Fruit fly (Drosophila melanogaster) whole organism, embryonic: Measurements from ENCODE around the gene tup.

ENCODE experiments used
- Aef1 ChIP-seq: fragments of 200-800 bp; sonication (Bioruptor generic); IDR thresholded peaks from 3 replicates; pipeline ENCODE4 v1.3.6; 2022; ENCODE audit warnings: missing biosample characterization, missing genetic modification characterization
- Atf-2 ChIP-seq: fragments of 200-800 bp; sonication (Bioruptor generic); optimal IDR thresholded peaks from 2 replicates; lab custom pipeline; 2016; ENCODE audit warnings: missing biosample characterization, missing genetic modification characterization
- CG10209 ChIP-seq: fragments of 200-800 bp; sonication (Bioruptor generic); optimal IDR thresholded peaks from 3 replicates; lab custom pipeline; 2017; ENCODE audit warnings: missing biosample characterization, mild to moderate bottlenecking, missing genetic modification characterization, missing genetic modification reagents
- CG10321 ChIP-seq: fragments of 200-800 bp; sonication (Bioruptor generic); IDR thresholded peaks from 2 replicates; pipeline ENCODE4 v1.3.6; 2022; ENCODE audit warnings: missing biosample characterization, missing genetic modification characterization
- CG10959 ChIP-seq: fragments of 200-800 bp; sonication (Bioruptor generic); IDR thresholded peaks from 2 replicates; pipeline ENCODE4 v1.3.6; 2022; ENCODE audit warnings: missing biosample characterization, missing genetic modification characterization
- CG11398 ChIP-seq: fragments of 200-800 bp; sonication (Bioruptor generic); optimal IDR thresholded peaks from 2 replicates; lab custom pipeline; 2016; ENCODE audit warnings: missing biosample characterization, missing genetic modification characterization
- CG12155 ChIP-seq: fragments of 200-800 bp; sonication (Bioruptor generic); optimal IDR thresholded peaks from 3 replicates; lab custom pipeline; 2016; ENCODE audit warnings: missing biosample characterization, missing genetic modification characterization
- CG14014 ChIP-seq: fragments of 200-800 bp; sonication (Bioruptor generic); IDR thresholded peaks from 2 replicates; pipeline ENCODE4 v1.3.6; 2022; ENCODE audit warnings: missing biosample characterization, missing genetic modification characterization
- CG14965 ChIP-seq: fragments of 200-800 bp; sonication (Bioruptor generic); optimal IDR thresholded peaks from 2 replicates; lab custom pipeline; 2016; ENCODE audit warnings: missing biosample characterization, missing genetic modification characterization, borderline replicate concordance
- CG15011 ChIP-seq: fragments of 200-800 bp; sonication (Bioruptor generic); optimal IDR thresholded peaks from 3 replicates; lab custom pipeline; 2018; ENCODE audit warnings: missing biosample characterization, mild to moderate bottlenecking, missing genetic modification characterization
- CG15514 ChIP-seq: fragments of 200-800 bp; sonication (Bioruptor generic); optimal IDR thresholded peaks from 3 replicates; lab custom pipeline; 2017; ENCODE audit warnings: missing biosample characterization, missing genetic modification characterization, mild to moderate bottlenecking, moderate library complexity, missing genetic modification reagents
- CG17385 ChIP-seq: fragments of 200-800 bp; sonication (Bioruptor generic); optimal IDR thresholded peaks from 3 replicates; lab custom pipeline; 2018; ENCODE audit warnings: missing biosample characterization, mild to moderate bottlenecking, missing genetic modification characterization
- CG18476 ChIP-seq: fragments of 200-800 bp; sonication (Bioruptor generic); optimal IDR thresholded peaks from 2 replicates; lab custom pipeline; 2016; ENCODE audit warnings: missing biosample characterization, mild to moderate bottlenecking, missing genetic modification characterization
- CG2120 ChIP-seq: fragments of 200-800 bp; sonication (Bioruptor generic); optimal IDR thresholded peaks from 3 replicates; lab custom pipeline; 2016; ENCODE audit warnings: missing biosample characterization, missing genetic modification characterization
- CG2875 ChIP-seq: fragments of 200-800 bp; sonication (Bioruptor generic); optimal IDR thresholded peaks from 2 replicates; lab custom pipeline; 2017; ENCODE audit warnings: missing biosample characterization, mild to moderate bottlenecking, missing genetic modification characterization, missing genetic modification reagents
- CG3281 ChIP-seq: fragments of 200-800 bp; sonication (Bioruptor generic); optimal IDR thresholded peaks from 3 replicates; lab custom pipeline; 2017; ENCODE audit warnings: missing biosample characterization, mild to moderate bottlenecking, missing genetic modification characterization
- CG34376 ChIP-seq: fragments of 200-800 bp; sonication (Bioruptor generic); optimal IDR thresholded peaks from 2 replicates; lab custom pipeline; 2018; ENCODE audit warnings: missing biosample characterization, mild to moderate bottlenecking, missing genetic modification characterization
- CG4617 ChIP-seq: fragments of 200-800 bp; sonication (Bioruptor generic); optimal IDR thresholded peaks from 3 replicates; lab custom pipeline; 2016; ENCODE audit warnings: missing biosample characterization, missing genetic modification characterization, borderline replicate concordance
- CG6254 ChIP-seq: fragments of 200-800 bp; sonication (Bioruptor generic); optimal IDR thresholded peaks from 3 replicates; lab custom pipeline; 2017; ENCODE audit warnings: mild to moderate bottlenecking, missing biosample characterization, missing genetic modification reagents, missing genetic modification characterization
- CG7745 ChIP-seq: fragments of 200-800 bp; sonication (Bioruptor generic); optimal IDR thresholded peaks from 2 replicates; lab custom pipeline; 2018; ENCODE audit warnings: missing biosample characterization, mild to moderate bottlenecking, missing genetic modification characterization, moderate library complexity
- CG8478 ChIP-seq: fragments of >200 bp; optimal IDR thresholded peaks from 2 replicates; lab custom pipeline; 2018
- CG8765 ChIP-seq: fragments of 200-800 bp; sonication (Bioruptor generic); IDR thresholded peaks from 2 replicates; pipeline ENCODE4 v1.3.6; 2022; ENCODE audit warnings: missing biosample characterization, missing genetic modification characterization
- CG8924 ChIP-seq: fragments of 200-800 bp; optimal IDR thresholded peaks from 3 replicates; lab custom pipeline; 2019; ENCODE audit warnings: missing biosample characterization, mild to moderate bottlenecking, missing genetic modification characterization, moderate library complexity
- CG9437 ChIP-seq: fragments of 200-800 bp; sonication (Bioruptor generic); optimal IDR thresholded peaks from 2 replicates; lab custom pipeline; 2018; ENCODE audit warnings: missing biosample characterization, mild to moderate bottlenecking, missing genetic modification characterization
- CTCF ChIP-seq: fragments of 200-800 bp; sonication (Bioruptor generic); optimal IDR thresholded peaks from 2 replicates; lab custom pipeline; 2017; ENCODE audit warnings: missing biosample characterization, mild to moderate bottlenecking, missing genetic modification characterization, moderate library complexity
- D ChIP-seq, 2 experiments: fragments of 200-800 bp in 1 of 2; fragments of >200 bp in 1 of 2; sonication (Bioruptor generic) in 1 of 2; optimal IDR thresholded peaks; 2 replicates in 1 of 2; 3 replicates in 1 of 2; lab custom pipeline; 2017; ENCODE audit warnings: mild to moderate bottlenecking in 1 of 2, missing biosample characterization in 1 of 2, missing genetic modification characterization in 1 of 2, missing genetic modification reagents in 1 of 2
- D19B ChIP-seq: fragments of 200-800 bp; sonication (Bioruptor generic); optimal IDR thresholded peaks from 2 replicates; lab custom pipeline; 2017; ENCODE audit warnings: missing biosample characterization, mild to moderate bottlenecking, missing genetic modification characterization
- Dbx ChIP-seq: fragments of 200-800 bp; sonication (Bioruptor generic); IDR thresholded peaks from 3 replicates; pipeline ENCODE4 v1.3.6; 2022; ENCODE audit warnings: missing biosample characterization, missing genetic modification characterization
- Dip3 ChIP-seq: fragments of 200-800 bp; sonication (Bioruptor generic); optimal IDR thresholded peaks from 3 replicates; lab custom pipeline; 2016; ENCODE audit warnings: missing biosample characterization, missing genetic modification characterization
- Lhr ChIP-seq: fragments of 200-800 bp; sonication (Bioruptor generic); optimal IDR thresholded peaks from 3 replicates; lab custom pipeline; 2017; ENCODE audit warnings: mild to moderate bottlenecking, missing biosample characterization, missing genetic modification reagents, missing genetic modification characterization
- MESR4 ChIP-seq: fragments of 200-800 bp; sonication (Bioruptor generic); optimal IDR thresholded peaks from 2 replicates; lab custom pipeline; 2018; ENCODE audit warnings: missing biosample characterization, mild to moderate bottlenecking, missing genetic modification characterization, moderate library complexity
- NC2β ChIP-seq: fragments of 200-800 bp; sonication (Bioruptor generic); optimal IDR thresholded peaks from 2 replicates; lab custom pipeline; 2016; ENCODE audit warnings: missing biosample characterization, missing genetic modification characterization
- Trl ChIP-seq, 3 experiments: fragments of >200 bp in 2 of 3; fragments of 200-800 bp in 1 of 3; sonication (Bioruptor generic) in 1 of 3; optimal IDR thresholded peaks; 2 replicates in 1 of 3; 3 replicates in 2 of 3; lab custom pipeline; 2016 to 2017; ENCODE audit warnings: missing biosample characterization in 1 of 3, missing genetic modification characterization in 1 of 3
- Usf ChIP-seq: fragments of 200-800 bp; sonication (Bioruptor generic); optimal IDR thresholded peaks from 2 replicates; lab custom pipeline; 2017; ENCODE audit warnings: missing genotype, missing biosample characterization, missing genetic modification characterization
- bsh ChIP-seq, 2 experiments: fragments of 200-800 bp; sonication (Bioruptor generic); optimal IDR thresholded peaks; 2 replicates each; lab custom pipeline; 2017 to 2018; ENCODE audit warnings: mild to moderate bottlenecking in 2 of 2, missing biosample characterization in 2 of 2, missing genetic modification characterization in 2 of 2, moderate library complexity in 1 of 2
- croc ChIP-seq: fragments of 200-800 bp; sonication (Bioruptor generic); conservative IDR thresholded peaks from 3 replicates; pipeline ENCODE4 v1.3.6; 2022; ENCODE audit warnings: missing biosample characterization, missing genetic modification characterization
- dm ChIP-seq: fragments of 200-800 bp; sonication (Bioruptor generic); optimal IDR thresholded peaks from 3 replicates; lab custom pipeline; 2016; ENCODE audit warnings: missing biosample characterization, missing genetic modification characterization
- eyg ChIP-seq: fragments of 200-800 bp; sonication (Bioruptor generic); optimal IDR thresholded peaks from 3 replicates; lab custom pipeline; 2016; ENCODE audit warnings: missing biosample characterization, missing genetic modification characterization
- fd3F ChIP-seq: fragments of 200-800 bp; sonication (Bioruptor generic); optimal IDR thresholded peaks from 2 replicates; lab custom pipeline; 2018; ENCODE audit warnings: missing biosample characterization, mild to moderate bottlenecking, missing genetic modification characterization, moderate library complexity
- her ChIP-seq: fragments of 200-800 bp; sonication (Bioruptor generic); optimal IDR thresholded peaks from 2 replicates; lab custom pipeline; 2016; ENCODE audit warnings: missing biosample characterization, missing genetic modification characterization
- hth ChIP-seq: fragments of >200 bp; optimal IDR thresholded peaks from 2 replicates; lab custom pipeline; 2017; ENCODE audit warnings: inconsistent platforms
- lola ChIP-seq, 3 experiments: fragments of >200 bp in 2 of 3; fragments of 200-800 bp in 1 of 3; sonication (Bioruptor generic) in 1 of 3; optimal IDR thresholded peaks; 2 replicates each; lab custom pipeline; 2017 to 2019; ENCODE audit warnings: missing biosample characterization in 3 of 3, missing genetic modification characterization in 3 of 3, mild to moderate bottlenecking in 1 of 3, moderate library complexity in 1 of 3
- salm ChIP-seq: fragments of 200-800 bp; sonication (Bioruptor generic); optimal IDR thresholded peaks from 2 replicates; lab custom pipeline; 2018; ENCODE audit warnings: missing biosample characterization, mild to moderate bottlenecking, missing genetic modification characterization
- slou ChIP-seq: fragments of 200-800 bp; sonication (Bioruptor generic); optimal IDR thresholded peaks from 3 replicates; lab custom pipeline; 2016; ENCODE audit warnings: missing biosample characterization, missing genetic modification characterization
- tll ChIP-seq, 2 experiments: fragments of 200-800 bp in 1 of 2; fragments of >200 bp in 1 of 2; sonication (Bioruptor generic) in 1 of 2; optimal IDR thresholded peaks; 2 replicates each; lab custom pipeline; 2017 to 2019; ENCODE audit warnings: missing biosample characterization in 2 of 2, missing genetic modification characterization in 2 of 2, mild to moderate bottlenecking in 1 of 2, moderate library complexity in 1 of 2
- vfl ChIP-seq: fragments of 200-800 bp; sonication (Bioruptor generic); optimal IDR thresholded peaks from 2 replicates; lab custom pipeline; 2016; ENCODE audit warnings: missing biosample characterization, missing genetic modification characterization
- vnd ChIP-seq: fragments of 200-800 bp; sonication (Bioruptor generic); IDR thresholded peaks from 3 replicates; pipeline ENCODE4 v1.3.6; 2022; ENCODE audit warnings: missing biosample characterization, missing genetic modification characterization; ENCODE audit not compliant: partially characterized antibody
- zfh1 ChIP-seq: fragments of 200-800 bp; sonication (Bioruptor generic); IDR thresholded peaks from 3 replicates; pipeline ENCODE4 v1.3.6; 2022; ENCODE audit warnings: missing biosample characterization, missing genetic modification characterization

Gene tup

dm6 chr2L:18858661-18859532 is 22.2 kb downstream of the tup start, which contains the start of the genes CG10602 and mRpL13 (continued):
- TF ChIP-seq MESR4 (GFP tag; lab: Kevin White, UChicago) (peak; percentile 57), vfl (no peak), CG10959 (no peak), bsh (GFP tag; optimal IDR thresholded peaks at IDR 0.05; lab: Kevin White, UChicago) (no peak), CG14965 (no peak), vnd (GFP tag; lab: Robert Waterston, UW) (no peak), Trl (optimal IDR thresholded peaks at IDR 0.05; lab: Kevin White, UChicago) (no peak), Trl (GFP tag; optimal IDR thresholded peaks at IDR 0.05; lab: Kevin White, UChicago) (no peak), CTCF (peak; percentile 79), CG11398 (no peak), eyg (no peak), CG34376 (no peak), fd3F (GFP tag; lab: Kevin White, UChicago) (no peak), croc (GFP tag; lab: Robert Waterston, UW) (no peak), CG8924 (tag; lab: Kevin White, UChicago) (peak; percentile 67), CG17385 (GFP tag; lab: Kevin White, UChicago) (no peak), CG7745 (tag; lab: Kevin White, UChicago) (no peak), CG15514 (GFP tag; lab: Kevin White, UChicago) (peak; percentile 56), dm (GFP tag; lab: Kevin White, UChicago) (no peak), CG18476 (no peak), Lhr (GFP tag; lab: Kevin White, UChicago) (peak; percentile 97), CG14014 (GFP tag; lab: Robert Waterston, UW) (no peak), hth (lab: Kevin White, UChicago) (no peak), CG12155 (GFP tag; lab: Kevin White, UChicago) (peak; percentile 21), CG10321 (GFP tag; lab: Robert Waterston, UW) (no peak), lola (GFP tag; optimal IDR thresholded peaks at IDR 0.05; lab: Kevin White, UChicago) (peak in 1 of 3 experiments; percentile 13), Dbx (GFP tag; lab: Robert Waterston, UW) (no peak), CG15011 (no peak), CG2120 (GFP tag; lab: Kevin White, UChicago) (peak; percentile 46), Aef1 (GFP tag; lab: Robert Waterston, UW) (no peak), Dip3 (GFP tag; lab: Kevin White, UChicago) (peak; percentile 13), Usf (GFP tag; lab: Kevin White, UChicago) (no peak), CG8765 (GFP tag; lab: Robert Waterston, UW) (no peak), salm (tag; lab: Kevin White, UChicago) (no peak), CG3281 (GFP tag; lab: Kevin White, UChicago) (no peak), CG4617 (peak; percentile 81), tll (GFP tag; optimal IDR thresholded peaks at IDR 0.05; lab: Kevin White, UChicago) (no peak), CG6254 (GFP tag; lab: Kevin White, UChicago) (no peak), D19B (GFP tag; lab: Kevin White, UChicago) (no peak), CG8478 (lab: Kevin White, UChicago) (peak; percentile 93), Atf-2 (GFP tag; lab: Kevin White, UChicago) (no peak), CG10209 (no peak), NC2β (peak; percentile 38), CG2875 (GFP tag; lab: Kevin White, UChicago) (no peak), D (optimal IDR thresholded peaks at IDR 0.05; lab: Kevin White, UChicago) (no peak), D (GFP tag; optimal IDR thresholded peaks at IDR 0.05; lab: Kevin White, UChicago) (no peak), zfh1 (GFP tag; lab: Robert Waterston, UW) (no peak), CG9437 (no peak), slou (GFP tag; lab: Kevin White, UChicago) (no peak), her (GFP tag; lab: Kevin White, UChicago) (peak; percentile 27)
